Worm (Caenorhabditis elegans): ENCODE measurements around the gene adal-1.

The adal-1 gene

ce11 chrII:6853059-6853466 is 40.4 kb downstream of the adal-1 start (continued):
- TF ChIP-seq ztf-6 (GFP tag; IDR thresholded peaks at IDR 0.05) (0 out of 2 replicates have a peak, but pooled peaks have one; percentile 30), lin-54 (GFP tag; optimal IDR thresholded peaks at IDR 0.05) (peak; percentile 60), F22D6.2 (tag; optimal IDR thresholded peaks at IDR 0.05) (no peak), repo-1 (tag; optimal IDR thresholded peaks at IDR 0.05) (no peak), madf-6 (GFP tag; IDR thresholded peaks at IDR 0.05) (peak; percentile 64; the same call in 1 of the 2 replicates), ceh-91 (GFP tag; IDR thresholded peaks at IDR 0.05) (peak; percentile 40; the same call in 1 of the 2 replicates), Y56A3A.18 (GFP tag; IDR thresholded peaks at IDR 0.05) (0 out of 2 replicates have a peak, but pooled peaks have one; percentile 35), nfya-2 (GFP tag; IDR thresholded peaks at IDR 0.05) (no peak), snpc-1.1 (tag; optimal IDR thresholded peaks at IDR 0.05; ENCODE audit: insufficient read depth) (no peak), tbp1 (GFP tag; optimal IDR thresholded peaks at IDR 0.05) (peak; percentile 93), madf-8 (GFP tag; conservative IDR thresholded peaks at IDR 0.05) (no peak), F33H1.4 (GFP tag; IDR thresholded peaks at IDR 0.05) (peak; percentile 56; the same call in 1 of the 2 replicates), nhr-179 (tag; optimal IDR thresholded peaks at IDR 0.05) (no peak), pha-4 (tag; optimal IDR thresholded peaks at IDR 0.05) (no peak), F23B12.7 (tag; optimal IDR thresholded peaks at IDR 0.05; ENCODE audit: insufficient read depth) (no peak), Y79H2A.3 (GFP tag; conservative IDR thresholded peaks at IDR 0.05) (0 out of 2 replicates have a peak, but pooled peaks have one; percentile 25), ets-4 (GFP tag; optimal IDR thresholded peaks at IDR 0.05) (peak; percentile 25), bed-2 (GFP tag; IDR thresholded peaks at IDR 0.05) (no peak), hmg-20 (GFP tag; IDR thresholded peaks at IDR 0.05) (peak; percentile 21; the same call in 1 of the 2 replicates), unc-130 (GFP tag; optimal IDR thresholded peaks at IDR 0.05) (no peak), F49E8.2 (tag; optimal IDR thresholded peaks at IDR 0.05; ENCODE audit: insufficient read depth) (no peak), let-526 (GFP tag; IDR thresholded peaks at IDR 0.05) (no peak), chd-7 (tag; optimal IDR thresholded peaks at IDR 0.05) (peak; percentile 72), K11D2.4 (GFP tag; IDR thresholded peaks at IDR 0.05) (peak; percentile 71; the same call in 1 of the 2 replicates), fkh-3 (tag; optimal IDR thresholded peaks at IDR 0.05) (peak; percentile 48), F37B4.10 (GFP tag; IDR thresholded peaks at IDR 0.05) (0 out of 2 replicates have a peak, but pooled peaks have one; percentile 55), nfyb-1 (GFP tag; IDR thresholded peaks at IDR 0.05) (peak; percentile 61), nhr-120 (GFP tag; IDR thresholded peaks at IDR 0.05) (no peak), dpff-1 (tag; optimal IDR thresholded peaks at IDR 0.05) (no peak), aptf-3 (GFP tag; IDR thresholded peaks at IDR 0.05) (no peak; the same call in 1 of the 2 replicates), mxl-1 (tag; optimal IDR thresholded peaks at IDR 0.05) (peak; percentile 35), rpc-1 (optimal IDR thresholded peaks at IDR 0.05) (peak; percentile 67), rpc-1 (tag; optimal IDR thresholded peaks at IDR 0.05) (peak; percentile 74), athp-1 (tag; optimal IDR thresholded peaks at IDR 0.05) (peak; percentile 51), zfh-2 (GFP tag; conservative IDR thresholded peaks at IDR 0.05) (peak; percentile 77), lag-1 (GFP tag; IDR thresholded peaks at IDR 0.05) (no peak), Y67H2A.10 (GFP tag; conservative IDR thresholded peaks at IDR 0.05) (0 out of 2 replicates have a peak, but pooled peaks have one; percentile 46), tlf-1 (GFP tag; optimal IDR thresholded peaks at IDR 0.05) (peak; percentile 49), cebp-1 (GFP tag; IDR thresholded peaks at IDR 0.05) (no peak), cebp-1 (tag; optimal IDR thresholded peaks at IDR 0.05) (peak; percentile 72), D2030.7 (GFP tag; IDR thresholded peaks at IDR 0.05) (peak; percentile 46; the same call in 1 of the 2 replicates), bed-1 (GFP tag; IDR thresholded peaks at IDR 0.05) (no peak), ztf-28 (GFP tag; IDR thresholded peaks at IDR 0.05) (0 out of 2 replicates have a peak, but pooled peaks have one; percentile 49), rec-8 (tag; optimal IDR thresholded peaks at IDR 0.05) (peak; percentile 10 to 26), hlh-26 (GFP tag; conservative IDR thresholded peaks at IDR 0.05) (no peak), mes-4 (tag; optimal IDR thresholded peaks at IDR 0.05) (no peak), let-607 (tag; optimal IDR thresholded peaks at IDR 0.05) (peak in 1 of 2 experiments; percentile 27), lin-35 (GFP tag; optimal IDR thresholded peaks at IDR 0.05) (peak in 1 of 3 experiments; percentile 33)
